Fruit fly (Drosophila melanogaster) whole organism, adult: ENCODE results near the gene VhaAC45RP.

Experiments used
- CG7101 ChIP-seq: fragments of 200-800 bp; sonication (Bioruptor generic); optimal IDR thresholded peaks from 2 replicates; lab custom pipeline; 2018; ENCODE audit warnings: missing biosample characterization, mild to moderate bottlenecking, missing genetic modification characterization, moderate library complexity
- Hr96 ChIP-seq: fragments of 200-800 bp; sonication (Bioruptor generic); optimal IDR thresholded peaks from 2 replicates; lab custom pipeline; 2016; ENCODE audit warnings: missing biosample characterization, missing genetic modification characterization
- bab1 ChIP-seq: fragments of 200-800 bp; sonication (Bioruptor generic); optimal IDR thresholded peaks from 3 replicates; lab custom pipeline; 2019; ENCODE audit warnings: missing biosample characterization, mild to moderate bottlenecking, missing genetic modification characterization, moderate library complexity

dm6 chr3R:30150602-30151001 lies 15.6 kb downstream of the VhaAC45RP start:
- no peak for TF ChIP-seq CG7101 (tag; lab: Kevin White, UChicago)
- no peak for TF ChIP-seq Hr96 (GFP tag; lab: Kevin White, UChicago)
- no peak for TF ChIP-seq bab1 (GFP tag; lab: Kevin White, UChicago)
